Fruit fly (Drosophila melanogaster) Kc167 (cell line): ENCODE results near the gene CG13403.

Source experiments
- Myc ChIP-seq: fragments of >200 bp; optimal IDR thresholded peaks from 2 replicates; lab custom pipeline; 2017; ENCODE audit warnings: missing external identifiers
- Sin3A ChIP-seq: fragments of >200 bp; optimal IDR thresholded peaks from 2 replicates; lab custom pipeline; 2018; ENCODE audit warnings: missing external identifiers
- h ChIP-seq: fragments of >200 bp; optimal IDR thresholded peaks from 3 replicates; lab custom pipeline; 2018; ENCODE audit warnings: missing external identifiers
- insv ChIP-seq: fragments of >200 bp; optimal IDR thresholded peaks from 3 replicates; lab custom pipeline; 2018; ENCODE audit warnings: missing external identifiers
- psq ChIP-seq: fragments of >200 bp; optimal IDR thresholded peaks from 2 replicates; lab custom pipeline; 2017; ENCODE audit warnings: missing external identifiers
- ttk ChIP-seq: sonication (Bioruptor generic); optimal IDR thresholded peaks from 2 replicates; lab custom pipeline; 2017; ENCODE audit warnings: missing external identifiers

The CG13403 gene

dm6 chrX:14149312-14149711, 42.5 kb downstream of the CG13403 start:
- TF ChIP-seq Sin3A (lab: Kevin White, UChicago) (no peak), h (lab: Kevin White, UChicago) (no peak), psq (lab: Kevin White, UChicago) (no peak), insv (lab: Kevin White, UChicago) (no peak), Myc (lab: Kevin White, UChicago) (no peak), ttk (lab: Kevin White, UChicago) (no peak)

- TF ChIP-seq Sin3A (lab: Kevin White, UChicago) (no peak), insv (lab: Kevin White, UChicago) (no peak), Myc (lab: Kevin White, UChicago) (no peak), ttk (lab: Kevin White, UChicago) (no peak), h (lab: Kevin White, UChicago) (no peak), psq (lab: Kevin White, UChicago) (no peak)
Observed at dm6 chrX:14148171-14148570, 43.6 kb downstream of the CG13403 start.
